Fruit fly (Drosophila melanogaster): ENCODE data around the gene Galphaf.

- TF ChIP-seq CG8119 (GFP tag; IDR thresholded peaks at IDR 0.05), result no peak
- TF ChIP-seq Gug (GFP tag; IDR thresholded peaks at IDR 0.05), result no peak
- no peak for TF ChIP-seq Ets96B (tag; optimal IDR thresholded peaks at IDR 0.05)
- no peak for TF ChIP-seq Lpt (GFP tag; optimal IDR thresholded peaks at IDR 0.05)
- TF ChIP-seq CG15336 (GFP tag; IDR thresholded peaks at IDR 0.05), result no peak
- TF ChIP-seq Hr4 (GFP tag; optimal IDR thresholded peaks at IDR 0.05), result no peak
- no peak for TF ChIP-seq CG6808 (GFP tag; optimal IDR thresholded peaks at IDR 0.05)
- no peak for TF ChIP-seq CG8632 (GFP tag; optimal IDR thresholded peaks at IDR 0.05)
Observed at dm6 chr3L:16693844-16694243, 26.1 kb upstream of the Galphaf start.

Data from whole organism, prepupa.